Fruit fly (Drosophila melanogaster) whole organism, adult: ENCODE data around the gene IA-2.

Source experiments
- CG11617 ChIP-seq: fragments of 200-800 bp; sonication (Bioruptor generic); optimal IDR thresholded peaks from 2 replicates; lab custom pipeline; 2017; ENCODE audit warnings: mild to moderate bottlenecking, missing biosample characterization, missing genetic modification reagents, missing genetic modification characterization
- CG12768 ChIP-seq: fragments of 200-800 bp; sonication (Bioruptor generic); optimal IDR thresholded peaks from 2 replicates; lab custom pipeline; 2017; ENCODE audit warnings: missing biosample characterization, missing genetic modification characterization, mild to moderate bottlenecking, moderate library complexity, missing genetic modification reagents
- CG14711 ChIP-seq: fragments of 200-800 bp; sonication (Bioruptor generic); optimal IDR thresholded peaks from 2 replicates; lab custom pipeline; 2018; ENCODE audit warnings: missing biosample characterization, mild to moderate bottlenecking, missing genetic modification characterization, moderate library complexity
- CG1620 ChIP-seq: fragments of 200-800 bp; sonication (Bioruptor generic); optimal IDR thresholded peaks from 2 replicates; lab custom pipeline; 2016; ENCODE audit warnings: missing biosample characterization, missing genetic modification characterization
- CG33017 ChIP-seq: fragments of 200-800 bp; sonication (Bioruptor generic); optimal IDR thresholded peaks from 2 replicates; lab custom pipeline; 2018; ENCODE audit warnings: missing biosample characterization, mild to moderate bottlenecking, missing genetic modification characterization, moderate library complexity
- CG5204 ChIP-seq: fragments of 200-800 bp; sonication (Bioruptor generic); optimal IDR thresholded peaks from 2 replicates; lab custom pipeline; 2016; ENCODE audit warnings: missing biosample characterization, missing genetic modification characterization
- CG7045 ChIP-seq: fragments of 200-800 bp; sonication (Bioruptor generic); optimal IDR thresholded peaks from 2 replicates; lab custom pipeline; 2017; ENCODE audit warnings: missing biosample characterization, mild to moderate bottlenecking, missing genetic modification characterization
- CG7101 ChIP-seq: fragments of 200-800 bp; sonication (Bioruptor generic); optimal IDR thresholded peaks from 2 replicates; lab custom pipeline; 2018; ENCODE audit warnings: missing biosample characterization, mild to moderate bottlenecking, missing genetic modification characterization, moderate library complexity
- Clk ChIP-seq: fragments of 200-800 bp; sonication (Bioruptor generic); optimal IDR thresholded peaks from 2 replicates; lab custom pipeline; 2017; ENCODE audit warnings: missing biosample characterization, missing genetic modification characterization
- Crg-1 ChIP-seq: fragments of 200-800 bp; sonication (Bioruptor generic); optimal IDR thresholded peaks from 2 replicates; lab custom pipeline; 2016; ENCODE audit warnings: missing biosample characterization, missing genetic modification characterization
- Hr96 ChIP-seq: fragments of 200-800 bp; sonication (Bioruptor generic); optimal IDR thresholded peaks from 2 replicates; lab custom pipeline; 2016; ENCODE audit warnings: missing biosample characterization, missing genetic modification characterization
- Mnt ChIP-seq: fragments of 200-800 bp; sonication (Bioruptor generic); optimal IDR thresholded peaks from 2 replicates; lab custom pipeline; 2016; ENCODE audit warnings: missing biosample characterization, mild to moderate bottlenecking, missing genetic modification characterization
- bab1 ChIP-seq: fragments of 200-800 bp; sonication (Bioruptor generic); optimal IDR thresholded peaks from 3 replicates; lab custom pipeline; 2019; ENCODE audit warnings: missing biosample characterization, mild to moderate bottlenecking, missing genetic modification characterization, moderate library complexity
- cic ChIP-seq: fragments of 200-800 bp; sonication (Bioruptor generic); optimal IDR thresholded peaks from 2 replicates; lab custom pipeline; 2017; ENCODE audit warnings: missing biosample characterization, mild to moderate bottlenecking, missing genetic modification characterization, moderate library complexity
- cnc ChIP-seq, 2 experiments: fragments of >200 bp; optimal IDR thresholded peaks; 2 replicates each; lab custom pipeline; 2017
- kay ChIP-seq: fragments of 200-800 bp; sonication (Bioruptor generic); peaks from one replicate; lab custom pipeline; 2016; ENCODE audit warnings: missing biosample characterization, missing genetic modification characterization, borderline replicate concordance
- ovo ChIP-seq: fragments of 200-800 bp; sonication (Bioruptor generic); optimal IDR thresholded peaks from 2 replicates; lab custom pipeline; 2016; ENCODE audit warnings: missing biosample characterization, missing genetic modification characterization
- pad ChIP-seq: fragments of 200-800 bp; sonication (Bioruptor generic); optimal IDR thresholded peaks from 3 replicates; lab custom pipeline; 2017; ENCODE audit warnings: missing biosample characterization, missing genetic modification characterization, mild to moderate bottlenecking, moderate library complexity, missing genetic modification reagents
- tj ChIP-seq: fragments of 200-800 bp; sonication (Bioruptor generic); optimal IDR thresholded peaks from 3 replicates; lab custom pipeline; 2017; ENCODE audit warnings: missing biosample characterization, mild to moderate bottlenecking, missing genetic modification characterization, moderate library complexity
- toe ChIP-seq: fragments of 200-800 bp; sonication (Bioruptor generic); optimal IDR thresholded peaks from 2 replicates; lab custom pipeline; 2016; ENCODE audit warnings: missing biosample characterization, missing genetic modification characterization

Gene IA-2

dm6 chr2L:1048846-1049245, 993 bp upstream of the IA-2 start:
- TF ChIP-seq CG7045 (GFP tag; lab: Kevin White, UChicago) = no peak
- no peak for TF ChIP-seq Clk (GFP tag; lab: Kevin White, UChicago)
- peak; percentile 7 for TF ChIP-seq cic
- no peak for TF ChIP-seq tj (GFP tag; lab: Kevin White, UChicago)

dm6 chr2L:1048427-1048826, 574 bp upstream of the IA-2 start:
- TF ChIP-seq toe (GFP tag; lab: Kevin White, UChicago) (peak; percentile 32), CG33017 (tag; lab: Kevin White, UChicago) (peak; percentile 34), bab1 (no peak), ovo (GFP tag; lab: Kevin White, UChicago) (no peak), cnc (optimal IDR thresholded peaks at IDR 0.05; lab: Kevin White, UChicago) (no peak), Crg-1 (GFP tag; lab: Kevin White, UChicago) (no peak), kay (no peak), Hr96 (GFP tag; lab: Kevin White, UChicago) (no peak), cic (no peak), CG7045 (GFP tag; lab: Kevin White, UChicago) (peak; percentile 65), CG1620 (GFP tag; lab: Kevin White, UChicago) (no peak), CG5204 (peak; percentile 63), CG12768 (peak; percentile 50), CG7101 (peak; percentile 2), CG11617 (GFP tag; lab: Kevin White, UChicago) (no peak), tj (GFP tag; lab: Kevin White, UChicago) (no peak), CG14711 (tag; lab: Kevin White, UChicago) (no peak), Mnt (no peak), Clk (GFP tag; lab: Kevin White, UChicago) (no peak)

- TF ChIP-seq pad (GFP tag; lab: Kevin White, UChicago) (no peak), Mnt (no peak), CG1620 (GFP tag; lab: Kevin White, UChicago) (no peak)
These were observed 608 bp downstream of the IA-2 start for dm6 chr2L:1047245-1047644.

dm6 chr2L:1043195-1043990, 4.5 kb downstream of the IA-2 start:
- TF ChIP-seq CG5204 = peak; percentile 32
- TF ChIP-seq pad (GFP tag; lab: Kevin White, UChicago) = peak; percentile 91
- TF ChIP-seq CG33017 (tag; lab: Kevin White, UChicago) = no peak
- TF ChIP-seq kay = no peak
- peak; percentile 4 for TF ChIP-seq toe (GFP tag; lab: Kevin White, UChicago)
- peak; percentile 10 for TF ChIP-seq Hr96 (GFP tag; lab: Kevin White, UChicago)
- no peak for TF ChIP-seq Clk (GFP tag; lab: Kevin White, UChicago)
- TF ChIP-seq CG12768 = peak; percentile 49
- no peak for TF ChIP-seq bab1
- peak; percentile 2 for TF ChIP-seq CG7101
- no peak for TF ChIP-seq ovo (GFP tag; lab: Kevin White, UChicago)
- TF ChIP-seq CG11617 (GFP tag; lab: Kevin White, UChicago) = no peak
- TF ChIP-seq Mnt = no peak
- TF ChIP-seq cnc (optimal IDR thresholded peaks at IDR 0.05; lab: Kevin White, UChicago) = no peak
- TF ChIP-seq CG1620 (GFP tag; lab: Kevin White, UChicago) = no peak
- no peak for TF ChIP-seq CG14711 (tag; lab: Kevin White, UChicago)
- no peak for TF ChIP-seq tj (GFP tag; lab: Kevin White, UChicago)
- peak; percentile 36 for TF ChIP-seq CG7045 (GFP tag; lab: Kevin White, UChicago)

dm6 chr2L:1036811-1037296, 11.0 kb downstream of the IA-2 start, which contains the start of gene gNacalpha:
Gene gNacalpha, plus strand, starts transcription at chr2L:1037246.
- no peak for TF ChIP-seq CG5204
- no peak for TF ChIP-seq cnc (optimal IDR thresholded peaks at IDR 0.05; lab: Kevin White, UChicago)
- no peak for TF ChIP-seq CG11617 (GFP tag; lab: Kevin White, UChicago)

- TF ChIP-seq ovo (GFP tag; lab: Kevin White, UChicago) (no peak), CG1620 (GFP tag; lab: Kevin White, UChicago) (no peak), CG14711 (tag; lab: Kevin White, UChicago) (no peak), Clk (GFP tag; lab: Kevin White, UChicago) (no peak), CG12768 (no peak), tj (GFP tag; lab: Kevin White, UChicago) (no peak), CG33017 (tag; lab: Kevin White, UChicago) (no peak), bab1 (no peak), pad (GFP tag; lab: Kevin White, UChicago) (no peak), Mnt (no peak), cic (no peak), toe (GFP tag; lab: Kevin White, UChicago) (no peak), kay (no peak), Crg-1 (GFP tag; lab: Kevin White, UChicago) (no peak), CG7101 (no peak), CG5204 (no peak), cnc (optimal IDR thresholded peaks at IDR 0.05; lab: Kevin White, UChicago) (no peak), CG7045 (GFP tag; lab: Kevin White, UChicago) (no peak), Hr96 (GFP tag; lab: Kevin White, UChicago) (no peak)
These were observed 21.1 kb downstream of the IA-2 start, which contains the start of gene CG4375 for dm6 chr2L:1026797-1027196. Gene CG4375, minus strand, starts transcription at chr2L:1026897.
